Worm (Caenorhabditis elegans): Measurements from ENCODE around the gene faah-4.

The faah-4 gene

DNA sequence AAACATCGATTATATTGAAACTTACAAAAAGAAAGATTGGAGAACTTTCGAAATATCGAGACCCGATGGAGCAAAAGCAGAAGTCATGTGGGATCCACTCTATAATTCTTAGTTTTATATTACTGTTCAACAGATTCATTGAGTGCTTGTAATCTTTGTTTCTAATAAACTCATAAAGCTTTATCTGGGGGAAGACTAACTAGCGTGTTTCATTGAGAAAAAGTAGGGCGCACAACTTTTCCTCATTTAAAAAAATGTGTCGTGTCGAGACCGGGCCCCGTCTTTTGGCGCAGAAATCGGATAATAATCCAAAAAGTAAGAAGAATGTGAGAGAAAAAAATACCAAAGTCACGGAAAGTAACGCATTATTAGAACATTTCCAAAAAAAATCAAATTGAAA, at the start of gene faah-4:
Gene faah-4, minus strand, starts transcription at position 101 of the 400 bp plus-strand sequence.
- TF ChIP-seq nhr-11 (tag; optimal IDR thresholded peaks at IDR 0.05) (no peak), fos-1 (tag; optimal IDR thresholded peaks at IDR 0.05) (no peak), zag-1 (tag; optimal IDR thresholded peaks at IDR 0.05) (no peak), Y55F3AM.14 (GFP tag; optimal IDR thresholded peaks at IDR 0.05) (no peak), mab-5 (tag; optimal IDR thresholded peaks at IDR 0.05) (no peak), lin-13 (GFP tag; optimal IDR thresholded peaks at IDR 0.05) (no peak), snpc-4 (tag; optimal IDR thresholded peaks at IDR 0.05) (no peak), sma-3 (GFP tag; optimal IDR thresholded peaks at IDR 0.05) (no peak), crh-2 (tag; optimal IDR thresholded peaks at IDR 0.05) (no peak)

DNA sequence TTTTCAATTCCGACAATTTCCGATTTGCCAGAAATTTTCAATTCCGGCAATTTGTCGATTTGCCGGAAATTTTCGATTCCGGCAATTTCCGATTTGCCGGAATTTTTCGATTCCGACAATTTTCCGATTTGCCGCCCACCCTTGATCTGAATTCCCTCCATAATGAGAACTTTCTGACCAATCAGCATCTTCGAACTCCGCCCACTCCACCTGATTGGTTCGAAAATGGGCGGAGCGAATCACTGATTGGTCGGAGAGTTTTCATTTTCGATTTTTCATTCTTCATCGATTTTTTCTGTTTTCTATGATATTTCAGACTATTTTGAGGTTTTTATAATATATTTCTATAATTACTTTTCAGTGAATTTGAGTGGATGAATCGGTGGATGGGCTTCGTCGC, 44.5 kb upstream of the faah-4 start:
- TF ChIP-seq sem-4 (tag; optimal IDR thresholded peaks at IDR 0.05) = no peak
- TF ChIP-seq nhr-6 (tag; optimal IDR thresholded peaks at IDR 0.05) = no peak
- TF ChIP-seq nhr-10 (tag; optimal IDR thresholded peaks at IDR 0.05) = no peak
- TF ChIP-seq mab-5 (tag; optimal IDR thresholded peaks at IDR 0.05) = no peak
- no peak for TF ChIP-seq ama-1 (optimal IDR thresholded peaks at IDR 0.05)
- no peak for TF ChIP-seq Y55F3AM.14 (GFP tag; optimal IDR thresholded peaks at IDR 0.05)
- no peak for TF ChIP-seq ZK546.5 (tag; optimal IDR thresholded peaks at IDR 0.05)
- TF ChIP-seq nhr-23 (tag; optimal IDR thresholded peaks at IDR 0.05) = no peak
- no peak for TF ChIP-seq F13H6.1 (tag; optimal IDR thresholded peaks at IDR 0.05)
- no peak for TF ChIP-seq aly-2 (tag; optimal IDR thresholded peaks at IDR 0.05)
- no peak for TF ChIP-seq nhr-77 (tag; optimal IDR thresholded peaks at IDR 0.05)
- no peak for TF ChIP-seq nhr-129 (tag; optimal IDR thresholded peaks at IDR 0.05)
- no peak for TF ChIP-seq mdl-1 (tag; optimal IDR thresholded peaks at IDR 0.05)
- no peak for TF ChIP-seq gmeb-1 (tag; optimal IDR thresholded peaks at IDR 0.05)
- TF ChIP-seq elt-1 (tag; optimal IDR thresholded peaks at IDR 0.05) = no peak
- no peak for TF ChIP-seq alr-1 (tag; optimal IDR thresholded peaks at IDR 0.05)
- no peak for TF ChIP-seq nhr-25 (tag; optimal IDR thresholded peaks at IDR 0.05)
- TF ChIP-seq snpc-4 (tag; optimal IDR thresholded peaks at IDR 0.05) = no peak
- TF ChIP-seq ceh-82 (tag; optimal IDR thresholded peaks at IDR 0.05) = no peak

DNA sequence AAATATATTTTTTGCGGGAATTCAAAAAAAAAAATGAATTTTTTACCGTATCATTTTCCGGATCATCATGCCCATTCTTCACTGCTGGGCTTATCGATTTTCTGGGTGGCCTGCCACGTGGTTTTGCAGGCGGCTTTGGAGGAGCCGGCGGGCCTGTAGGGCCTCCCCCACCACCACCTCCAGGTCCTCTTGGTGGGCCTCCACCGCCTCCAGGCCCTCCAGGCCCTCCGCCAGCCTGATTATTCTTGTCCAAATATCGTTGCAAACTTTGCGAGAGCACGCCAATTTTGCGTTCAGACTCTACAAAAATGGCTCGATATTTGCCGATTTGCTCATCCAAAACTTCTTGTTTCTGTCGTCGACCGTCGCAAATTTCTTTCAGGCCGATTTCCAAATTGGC, 41.4 kb upstream of the faah-4 start:
- TF ChIP-seq lin-11 (tag; optimal IDR thresholded peaks at IDR 0.05) = no peak
- TF ChIP-seq ceh-82 (tag; optimal IDR thresholded peaks at IDR 0.05) = no peak
- TF ChIP-seq dmd-4 (tag; optimal IDR thresholded peaks at IDR 0.05) = no peak
- TF ChIP-seq mbf-1 (tag; optimal IDR thresholded peaks at IDR 0.05) = no peak
- TF ChIP-seq ama-1 (optimal IDR thresholded peaks at IDR 0.05) = no peak
- no peak for TF ChIP-seq unc-55 (GFP tag; optimal IDR thresholded peaks at IDR 0.05)
- TF ChIP-seq egl-27 (tag; optimal IDR thresholded peaks at IDR 0.05) = no peak
- TF ChIP-seq unc-62 (GFP tag; optimal IDR thresholded peaks at IDR 0.05) = no peak
- no peak for TF ChIP-seq nhr-12 (tag; optimal IDR thresholded peaks at IDR 0.05)
- TF ChIP-seq elt-3 (tag; optimal IDR thresholded peaks at IDR 0.05) = no peak

DNA sequence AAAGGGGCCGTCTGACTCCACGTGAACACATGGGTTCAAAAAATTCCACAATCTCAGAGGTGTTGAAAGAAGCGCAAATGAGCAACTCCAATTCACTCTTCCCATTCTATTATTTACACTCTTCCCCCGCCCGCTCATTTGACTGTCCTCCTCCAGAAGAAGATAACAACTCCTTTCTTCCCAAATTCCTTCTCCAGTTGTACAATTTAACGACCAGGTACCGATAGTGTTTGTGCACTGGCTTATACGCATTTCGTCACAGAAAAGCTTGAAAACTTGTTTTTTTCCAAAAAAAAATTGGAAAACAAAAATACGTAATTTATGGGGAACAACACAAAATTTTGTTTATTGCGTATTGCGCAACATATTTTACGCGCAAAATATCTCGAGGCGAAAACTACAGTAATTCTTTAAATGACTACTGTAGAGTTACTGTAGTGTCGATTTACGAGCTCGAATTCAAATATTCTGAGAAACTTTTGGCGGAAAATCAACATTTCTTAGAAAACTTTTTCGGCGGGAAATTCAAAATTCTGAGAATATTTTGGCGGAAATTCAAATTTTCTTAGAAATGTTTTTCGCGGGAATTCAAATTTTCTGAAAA, 39.7 kb upstream of the faah-4 start:
- TF ChIP-seq fos-1 (tag; optimal IDR thresholded peaks at IDR 0.05) (peak; percentile 56), egl-27 (tag; optimal IDR thresholded peaks at IDR 0.05) (no peak), nhr-77 (tag; optimal IDR thresholded peaks at IDR 0.05) (no peak), ceh-82 (tag; optimal IDR thresholded peaks at IDR 0.05) (no peak), nhr-237 (tag; optimal IDR thresholded peaks at IDR 0.05) (no peak), nhr-11 (tag; optimal IDR thresholded peaks at IDR 0.05) (no peak)

DNA sequence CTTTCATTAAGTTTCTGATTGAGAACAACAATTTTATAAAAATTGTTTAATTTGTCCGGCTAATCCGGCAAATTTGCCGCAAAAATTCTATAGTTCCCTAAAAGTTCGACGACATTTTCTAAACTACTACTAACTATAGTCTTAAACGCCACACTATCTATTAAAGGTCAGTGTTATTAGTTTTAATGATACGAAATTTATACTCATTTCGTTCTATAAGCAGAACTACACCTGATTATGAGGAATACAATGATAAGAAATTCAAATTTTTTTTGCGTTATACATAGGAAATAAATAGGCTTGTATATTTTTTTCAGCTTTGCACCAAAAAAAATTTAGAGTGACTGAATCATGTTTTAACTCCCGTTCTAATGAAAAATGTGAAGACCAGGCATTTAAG, 38.8 kb upstream of the faah-4 start:
- TF ChIP-seq dmd-4 (tag; optimal IDR thresholded peaks at IDR 0.05) = no peak
- peak; percentile 73 for TF ChIP-seq fos-1 (tag; optimal IDR thresholded peaks at IDR 0.05)

DNA sequence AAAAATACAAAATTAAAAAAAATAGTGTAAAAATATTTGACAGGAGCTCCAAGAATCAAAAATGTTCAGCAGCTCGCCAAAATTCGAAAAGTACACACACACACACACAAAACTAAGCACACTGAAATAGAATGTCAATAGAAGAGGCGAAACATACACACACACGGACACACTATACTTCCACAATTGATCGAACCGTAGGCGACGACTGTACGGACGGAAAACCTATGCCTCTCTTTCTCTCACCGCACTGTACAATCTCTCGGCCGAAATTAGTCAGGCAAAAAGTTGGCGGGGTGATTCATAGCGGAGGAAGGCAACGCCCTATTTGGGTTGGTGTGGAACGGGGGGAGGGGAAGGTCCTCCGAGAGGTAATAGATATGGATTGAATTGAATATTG, 37.8 kb upstream of the faah-4 start:
- TF ChIP-seq ztf-11 (tag; optimal IDR thresholded peaks at IDR 0.05) (no peak), mbf-1 (tag; optimal IDR thresholded peaks at IDR 0.05) (no peak), nhr-129 (tag; optimal IDR thresholded peaks at IDR 0.05) (peak; percentile 52), fos-1 (tag; optimal IDR thresholded peaks at IDR 0.05) (peak; percentile 97), crh-2 (tag; optimal IDR thresholded peaks at IDR 0.05) (no peak)

Measured in whole organism, L2 larva.